Fruit fly (Drosophila melanogaster) whole organism, embryonic: ENCODE results near the gene AcCoAS.

Experiments used
- B-H1 ChIP-seq: fragments of 200-800 bp; sonication (Bioruptor generic); IDR thresholded peaks from 3 replicates; pipeline ENCODE4 v1.3.6; 2022; ENCODE audit warnings: missing biosample characterization, missing genetic modification characterization
- BEAF-32 ChIP-seq: fragments of 200-800 bp; sonication (Bioruptor generic); optimal IDR thresholded peaks from 3 replicates; lab custom pipeline; 2017; ENCODE audit warnings: missing biosample characterization, missing genetic modification characterization, mild to moderate bottlenecking, moderate library complexity, missing genetic modification reagents
- CG10543 ChIP-seq: fragments of 200-800 bp; sonication (Bioruptor generic); optimal IDR thresholded peaks from 3 replicates; lab custom pipeline; 2017; ENCODE audit warnings: missing biosample characterization, mild to moderate bottlenecking, missing genetic modification characterization, moderate library complexity
- CG11093 ChIP-seq: fragments of 200-800 bp; sonication (Bioruptor generic); IDR thresholded peaks from 3 replicates; pipeline ENCODE4 v1.3.6; 2022; ENCODE audit warnings: missing biosample characterization, missing genetic modification characterization
- CG11723 ChIP-seq: fragments of 200-800 bp; sonication (Bioruptor generic); optimal IDR thresholded peaks from 2 replicates; lab custom pipeline; 2017; ENCODE audit warnings: missing biosample characterization, mild to moderate bottlenecking, missing genetic modification characterization
- CG13287 ChIP-seq: fragments of 200-800 bp; sonication (Bioruptor generic); IDR thresholded peaks from 2 replicates; pipeline ENCODE4 v1.3.6; 2022; ENCODE audit warnings: missing biosample characterization, missing genetic modification characterization; ENCODE audit not compliant: partially characterized antibody
- CG15514 ChIP-seq: fragments of 200-800 bp; sonication (Bioruptor generic); optimal IDR thresholded peaks from 3 replicates; lab custom pipeline; 2017; ENCODE audit warnings: missing biosample characterization, missing genetic modification characterization, mild to moderate bottlenecking, moderate library complexity, missing genetic modification reagents
- CG17802 ChIP-seq: fragments of 200-800 bp; sonication (Bioruptor generic); optimal IDR thresholded peaks from 2 replicates; lab custom pipeline; 2018; ENCODE audit warnings: missing biosample characterization, mild to moderate bottlenecking, missing genetic modification characterization, moderate library complexity
- CG33213 ChIP-seq: fragments of 200-800 bp; sonication (Bioruptor generic); optimal IDR thresholded peaks from 3 replicates; lab custom pipeline; 2016; ENCODE audit warnings: missing biosample characterization, missing genetic modification characterization
- CG3847 ChIP-seq: fragments of 200-800 bp; sonication (Bioruptor generic); IDR thresholded peaks from 2 replicates; pipeline ENCODE4 v1.3.6; 2022; ENCODE audit warnings: missing biosample characterization, missing genetic modification characterization
- CG4707 ChIP-seq: fragments of 200-800 bp; sonication (Bioruptor generic); optimal IDR thresholded peaks from 2 replicates; lab custom pipeline; 2018; ENCODE audit warnings: missing biosample characterization, mild to moderate bottlenecking, missing genetic modification characterization, moderate library complexity
- CG6175 ChIP-seq: fragments of 200-800 bp; sonication (Bioruptor generic); IDR thresholded peaks from 3 replicates; pipeline ENCODE4 v1.3.6; 2022; ENCODE audit warnings: missing biosample characterization, missing genetic modification characterization
- CG6791 ChIP-seq: fragments of 200-800 bp; sonication (Bioruptor generic); IDR thresholded peaks from 3 replicates; pipeline ENCODE4 v1.3.6; 2022; ENCODE audit warnings: missing biosample characterization, missing genetic modification characterization; ENCODE audit not compliant: partially characterized antibody
- CG8478 ChIP-seq: fragments of >200 bp; optimal IDR thresholded peaks from 2 replicates; lab custom pipeline; 2018
- CG9876 ChIP-seq: fragments of 200-800 bp; sonication (Bioruptor generic); optimal IDR thresholded peaks from 2 replicates; lab custom pipeline; 2016; ENCODE audit warnings: missing biosample characterization, missing genetic modification characterization
- Drgx ChIP-seq: fragments of 200-800 bp; sonication (Bioruptor generic); IDR thresholded peaks from 2 replicates; pipeline ENCODE4 v1.3.6; 2022; ENCODE audit warnings: missing biosample characterization, missing genetic modification characterization
- Ets65A ChIP-seq: fragments of 200-800 bp; sonication (Bioruptor generic); peaks from one replicate; lab custom pipeline; 2016; ENCODE audit warnings: missing biosample characterization, missing genetic modification characterization
- Fer1 ChIP-seq: fragments of 200-800 bp; sonication (Bioruptor generic); optimal IDR thresholded peaks from 2 replicates; lab custom pipeline; 2017; ENCODE audit warnings: missing biosample characterization, mild to moderate bottlenecking, missing genetic modification characterization
- HmgD ChIP-seq: fragments of 200-800 bp; sonication (Bioruptor generic); optimal IDR thresholded peaks from 3 replicates; lab custom pipeline; 2016; ENCODE audit warnings: missing biosample characterization, missing genetic modification characterization
- Hr3 ChIP-seq: fragments of 200-800 bp; sonication (Bioruptor generic); optimal IDR thresholded peaks from 3 replicates; lab custom pipeline; 2016; ENCODE audit warnings: missing biosample characterization, missing genetic modification characterization
- Hsf ChIP-seq: fragments of 200-800 bp; sonication (Bioruptor generic); optimal IDR thresholded peaks from 3 replicates; lab custom pipeline; 2016; ENCODE audit warnings: missing biosample characterization, missing genetic modification characterization
- Kr ChIP-seq: fragments of 200-800 bp; sonication (Bioruptor generic); optimal IDR thresholded peaks from 2 replicates; lab custom pipeline; 2017; ENCODE audit warnings: missing biosample characterization, mild to moderate bottlenecking, missing genetic modification characterization
- Nf-YB ChIP-seq: fragments of 200-800 bp; sonication (Bioruptor generic); optimal IDR thresholded peaks from 3 replicates; lab custom pipeline; 2019; ENCODE audit warnings: missing biosample characterization, mild to moderate bottlenecking, missing genetic modification characterization, moderate library complexity
- Poxn ChIP-seq: fragments of 200-800 bp; sonication (Bioruptor generic); IDR thresholded peaks from 2 replicates; pipeline ENCODE4 v1.3.6; 2022; ENCODE audit warnings: missing biosample characterization, missing genetic modification characterization
- Spps ChIP-seq: fragments of 200-800 bp; sonication (Bioruptor generic); optimal IDR thresholded peaks from 2 replicates; lab custom pipeline; 2018; ENCODE audit warnings: missing biosample characterization, mild to moderate bottlenecking, missing genetic modification characterization
- Tbp ChIP-seq: fragments of >200 bp; optimal IDR thresholded peaks from 2 replicates; lab custom pipeline; 2018; ENCODE audit warnings: missing biosample characterization, missing genetic modification characterization
- Trl ChIP-seq, 3 experiments: fragments of >200 bp in 2 of 3; fragments of 200-800 bp in 1 of 3; sonication (Bioruptor generic) in 1 of 3; optimal IDR thresholded peaks; 2 replicates in 1 of 3; 3 replicates in 2 of 3; lab custom pipeline; 2016 to 2017; ENCODE audit warnings: missing biosample characterization in 1 of 3, missing genetic modification characterization in 1 of 3
- bsh ChIP-seq, 2 experiments: fragments of 200-800 bp; sonication (Bioruptor generic); optimal IDR thresholded peaks; 2 replicates each; lab custom pipeline; 2017 to 2018; ENCODE audit warnings: mild to moderate bottlenecking in 2 of 2, missing biosample characterization in 2 of 2, missing genetic modification characterization in 2 of 2, moderate library complexity in 1 of 2
- cg ChIP-seq: fragments of 200-800 bp; sonication (Bioruptor generic); optimal IDR thresholded peaks from 3 replicates; lab custom pipeline; 2019; ENCODE audit warnings: missing biosample characterization, mild to moderate bottlenecking, missing genetic modification characterization, moderate library complexity
- chif ChIP-seq, 2 experiments: fragments of 200-800 bp; sonication (Bioruptor generic); optimal IDR thresholded peaks; 3 replicates each; lab custom pipeline; 2016; ENCODE audit warnings: missing biosample characterization in 2 of 2, missing genetic modification characterization in 2 of 2
- croc ChIP-seq: fragments of 200-800 bp; sonication (Bioruptor generic); conservative IDR thresholded peaks from 3 replicates; pipeline ENCODE4 v1.3.6; 2022; ENCODE audit warnings: missing biosample characterization, missing genetic modification characterization
- crol ChIP-seq: fragments of 200-800 bp; sonication (Bioruptor generic); IDR thresholded peaks from 2 replicates; pipeline ENCODE4 v1.3.6; 2022; ENCODE audit warnings: missing biosample characterization, missing genetic modification characterization
- dmrt99B ChIP-seq: fragments of 200-800 bp; sonication (Bioruptor generic); optimal IDR thresholded peaks from 2 replicates; lab custom pipeline; 2018; ENCODE audit warnings: missing biosample characterization, mild to moderate bottlenecking, missing genetic modification characterization, moderate library complexity
- dpn ChIP-seq, 2 experiments: fragments of 200-800 bp; sonication (Bioruptor generic); optimal IDR thresholded peaks; 3 replicates each; lab custom pipeline; 2016; ENCODE audit warnings: missing biosample characterization in 2 of 2, missing genetic modification characterization in 2 of 2
- esg ChIP-seq: fragments of 200-800 bp; sonication (Bioruptor generic); conservative IDR thresholded peaks from 2 replicates; pipeline ENCODE4 v1.3.6; 2022; ENCODE audit warnings: missing biosample characterization, missing genetic modification characterization
- gsb ChIP-seq: fragments of 200-800 bp; sonication (Bioruptor generic); IDR thresholded peaks from 2 replicates; pipeline ENCODE4 v1.3.6; 2022; ENCODE audit warnings: missing biosample characterization, missing genetic modification characterization
- her ChIP-seq: fragments of 200-800 bp; sonication (Bioruptor generic); optimal IDR thresholded peaks from 2 replicates; lab custom pipeline; 2016; ENCODE audit warnings: missing biosample characterization, missing genetic modification characterization
- ranshi ChIP-seq: fragments of 200-800 bp; sonication (Bioruptor generic); IDR thresholded peaks from 2 replicates; pipeline ENCODE4 v1.3.6; 2022; ENCODE audit warnings: missing biosample characterization, missing genetic modification characterization
- row ChIP-seq: fragments of 200-800 bp; sonication (Bioruptor generic); IDR thresholded peaks from 3 replicates; pipeline ENCODE4 v1.3.6; 2022; ENCODE audit warnings: missing biosample characterization, missing genetic modification characterization
- so ChIP-seq: fragments of 200-800 bp; sonication (Bioruptor generic); IDR thresholded peaks from 3 replicates; pipeline ENCODE4 v1.3.6; 2022; ENCODE audit warnings: missing biosample characterization, missing genetic modification characterization
- sr ChIP-seq: fragments of 200-800 bp; sonication (Bioruptor generic); IDR thresholded peaks from 3 replicates; pipeline ENCODE4 v1.3.6; 2022; ENCODE audit warnings: missing biosample characterization, missing genetic modification characterization
- z ChIP-seq: fragments of 200-800 bp; sonication (Bioruptor generic); IDR thresholded peaks from 3 replicates; pipeline ENCODE4 v1.3.6; 2022; ENCODE audit warnings: missing biosample characterization, missing genetic modification characterization
- zfh2 ChIP-seq: fragments of 200-800 bp; sonication (Bioruptor generic); optimal IDR thresholded peaks from 2 replicates; lab custom pipeline; 2016; ENCODE audit warnings: missing biosample characterization, missing genetic modification characterization

The AcCoAS gene

DNA sequence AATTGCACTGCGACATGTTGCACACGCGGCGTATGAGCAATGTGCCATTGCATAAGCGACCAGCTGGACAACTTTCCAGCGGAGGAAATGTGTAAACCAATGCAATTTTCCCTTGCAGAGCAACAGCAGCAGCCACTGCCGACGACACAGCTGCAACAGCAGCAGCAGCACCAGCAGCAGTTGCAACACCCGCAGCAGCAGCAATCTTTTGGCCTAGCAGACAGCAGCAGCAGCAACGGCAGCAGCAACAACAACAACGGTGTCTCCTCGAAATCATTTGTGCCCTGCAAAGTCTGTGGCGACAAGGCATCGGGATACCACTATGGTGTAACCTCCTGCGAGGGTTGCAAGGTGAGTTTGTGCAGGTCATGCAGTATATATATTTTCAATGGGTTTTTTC lies 49.3 kb downstream of the AcCoAS start:
- TF ChIP-seq CG17802 (tag; lab: Kevin White, UChicago) (no peak), CG3847 (GFP tag; lab: Robert Waterston, UW) (0 out of 2 replicates have a peak, but pooled peaks have one; percentile 13), CG15514 (GFP tag; lab: Kevin White, UChicago) (no peak), ranshi (GFP tag; lab: Robert Waterston, UW) (no peak), HmgD (GFP tag; lab: Kevin White, UChicago) (no peak)

DNA sequence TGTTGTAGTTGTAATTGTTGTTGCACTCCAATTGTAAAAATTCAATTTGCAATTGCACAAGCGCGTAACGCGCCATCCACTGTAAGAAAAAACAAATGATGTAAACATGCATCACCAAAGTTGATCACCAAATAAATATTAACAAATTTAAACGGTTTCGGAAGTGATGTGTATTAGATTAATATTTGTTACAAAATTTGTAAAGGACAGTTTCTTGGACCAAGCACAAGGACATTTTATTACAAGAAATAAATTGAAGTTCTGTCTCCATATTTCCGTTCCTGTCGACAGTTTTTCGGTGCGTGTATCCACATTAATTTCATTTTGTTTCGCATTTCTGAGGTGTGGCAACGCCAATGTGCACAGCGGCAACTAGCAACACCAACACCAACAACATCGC lies 50.3 kb downstream of the AcCoAS start:
- TF ChIP-seq bsh (GFP tag; optimal IDR thresholded peaks at IDR 0.05; lab: Kevin White, UChicago), result peak in 1 of 2 experiments; percentile 10
- TF ChIP-seq Drgx, result peak; percentile 76
- TF ChIP-seq CG13287 (GFP tag; lab: Robert Waterston, UW), result no peak
- TF ChIP-seq BEAF-32 (GFP tag; lab: Kevin White, UChicago), result no peak
- TF ChIP-seq Spps (tag; lab: Kevin White, UChicago), result no peak
- TF ChIP-seq Kr (GFP tag; lab: Kevin White, UChicago), result no peak
- TF ChIP-seq dpn (GFP tag; optimal IDR thresholded peaks at IDR 0.05; lab: Kevin White, UChicago), result no peak
- TF ChIP-seq CG11093 (GFP tag; lab: Robert Waterston, UW), result no peak

DNA sequence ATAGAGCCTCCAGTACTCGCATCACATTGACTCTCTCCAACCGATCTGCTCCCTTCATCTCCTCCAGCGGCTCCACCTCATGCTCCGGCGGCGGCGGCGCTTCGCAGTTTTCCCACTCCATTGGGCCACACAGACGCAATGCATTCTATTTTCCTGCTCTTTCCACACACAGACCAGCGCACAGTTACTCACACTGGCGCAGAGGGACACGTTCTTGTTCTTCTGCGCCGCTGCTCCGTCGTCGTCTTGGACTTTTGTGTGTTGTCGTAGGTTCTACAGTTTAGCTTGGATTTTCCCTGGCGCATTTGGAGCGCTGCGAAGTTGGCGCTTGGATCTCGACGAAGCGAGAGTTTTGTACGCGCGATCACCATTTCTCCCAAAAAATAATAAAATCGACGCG lies 53.7 kb downstream of the AcCoAS start, which contains the start of gene Eip78C:
Eip78C (plus strand) TSS at position 301 of the 400 bp plus-strand sequence.
- TF ChIP-seq gsb (GFP tag; lab: Robert Waterston, UW) (0 out of 2 replicates have a peak, but pooled peaks have one; percentile 12), Hsf (no peak), CG6175 (GFP tag; lab: Robert Waterston, UW) (no peak), cg (GFP tag; lab: Kevin White, UChicago) (peak; percentile 30), Trl (optimal IDR thresholded peaks at IDR 0.05; lab: Kevin White, UChicago) (peak in 1 of 2 experiments; percentile 11), Trl (GFP tag; optimal IDR thresholded peaks at IDR 0.05; lab: Kevin White, UChicago) (no peak), CG11723 (GFP tag; lab: Kevin White, UChicago) (no peak), CG13287 (GFP tag; lab: Robert Waterston, UW) (no peak), sr (no peak), CG10543 (no peak)
- TF ChIP-seq, all 482 proteins: peak for 3

DNA sequence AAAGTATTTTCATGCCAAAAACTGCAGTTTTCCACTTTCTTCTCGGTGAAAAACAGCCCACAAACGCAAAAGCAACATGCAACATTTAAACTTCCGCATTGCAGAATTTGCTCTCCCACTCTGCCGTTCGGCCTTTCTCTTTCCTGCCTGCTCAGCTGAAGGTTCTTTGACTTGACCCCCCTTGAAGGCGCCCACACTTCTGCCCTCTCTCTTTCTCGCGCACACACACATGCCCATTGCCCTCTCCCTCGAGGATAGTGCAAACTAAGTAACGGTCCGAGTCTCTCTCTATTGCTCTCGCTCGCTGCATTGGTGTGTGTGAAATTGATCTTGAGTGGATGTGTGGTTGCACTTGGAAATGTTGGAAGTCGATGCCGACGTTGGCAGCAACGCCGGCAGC lies 54.4 kb downstream of the AcCoAS start:
- TF ChIP-seq Tbp (GFP tag; lab: Kevin White, UChicago) (no peak), z (GFP tag; lab: Robert Waterston, UW) (0 out of 3 replicates have a peak, but pooled peaks have one; percentile 33), Trl (optimal IDR thresholded peaks at IDR 0.05; lab: Kevin White, UChicago) (peak in 1 of 2 experiments; percentile 44), Trl (GFP tag; optimal IDR thresholded peaks at IDR 0.05; lab: Kevin White, UChicago) (no peak), B-H1 (GFP tag; lab: Robert Waterston, UW) (no peak), esg (GFP tag; lab: Robert Waterston, UW) (no peak), cg (GFP tag; lab: Kevin White, UChicago) (peak; percentile 38), crol (peak; percentile 28; the same call in 1 of the 2 replicates)

DNA sequence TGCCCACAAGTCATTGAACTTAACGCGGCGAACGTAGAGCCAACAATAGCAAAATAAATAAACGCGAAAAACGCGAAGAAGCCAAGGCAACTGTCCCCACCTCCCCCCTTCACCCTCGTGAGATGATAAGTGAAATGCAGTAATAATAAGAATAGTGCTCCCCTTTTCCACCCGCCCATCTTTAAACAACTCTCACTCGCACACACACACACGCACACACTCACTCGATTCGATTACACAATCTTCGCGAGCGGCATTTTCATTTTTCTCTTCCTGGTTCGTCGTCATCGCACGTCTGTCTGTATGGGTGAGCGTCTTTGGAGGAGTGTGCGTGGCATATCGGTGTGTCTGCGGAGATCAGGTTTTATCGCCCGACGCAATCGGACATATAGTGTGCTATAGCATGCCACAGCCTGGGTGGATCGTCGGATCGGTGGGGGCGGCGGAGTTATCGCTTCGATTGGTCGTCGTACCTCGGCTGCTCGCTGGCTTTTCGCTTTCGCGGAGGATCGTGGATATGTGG lies 55.3 kb downstream of the AcCoAS start:
- peak; percentile 81; the same call in 2 of the 3 replicates for TF ChIP-seq z (GFP tag; lab: Robert Waterston, UW)
- TF ChIP-seq CG9876 (GFP tag; lab: Kevin White, UChicago), result no peak
- no peak for TF ChIP-seq croc (GFP tag; lab: Robert Waterston, UW)
- TF ChIP-seq Hr3, result no peak
- no peak for TF ChIP-seq Poxn (GFP tag; lab: Robert Waterston, UW)
- no peak for TF ChIP-seq chif (GFP tag; optimal IDR thresholded peaks at IDR 0.05; lab: Kevin White, UChicago)
- TF ChIP-seq Fer1 (GFP tag; lab: Kevin White, UChicago), result no peak
- 0 out of 3 replicates have a peak, but pooled peaks have one; percentile 39 for TF ChIP-seq CG6791
- TF ChIP-seq CG33213 (GFP tag; lab: Kevin White, UChicago), result no peak
- no peak for TF ChIP-seq CG4707 (GFP tag; lab: Kevin White, UChicago)
- peak; percentile 60 for TF ChIP-seq CG8478 (lab: Kevin White, UChicago)
- 0 out of 3 replicates have a peak, but pooled peaks have one; percentile 16 for TF ChIP-seq so (GFP tag; lab: Robert Waterston, UW)
- TF ChIP-seq Ets65A (GFP tag; lab: Kevin White, UChicago), result peak; percentile 31
- no peak for TF ChIP-seq zfh2
- peak; percentile 5 for TF ChIP-seq Nf-YB (GFP tag; lab: Kevin White, UChicago)
- TF ChIP-seq row (GFP tag; lab: Robert Waterston, UW), result 0 out of 3 replicates have a peak, but pooled peaks have one; percentile 11
- 0 out of 3 replicates have a peak, but pooled peaks have one; percentile 8 for TF ChIP-seq CG6175 (GFP tag; lab: Robert Waterston, UW)
- no peak for TF ChIP-seq dmrt99B (tag; lab: Kevin White, UChicago)
- TF ChIP-seq her, result no peak
